Fruit fly (Drosophila melanogaster) whole organism, embryonic: ENCODE data around the gene CG14820.

Experiments used
- CG4707 ChIP-seq: fragments of 200-800 bp; sonication (Bioruptor generic); optimal IDR thresholded peaks from 2 replicates; lab custom pipeline; 2018; ENCODE audit warnings: missing biosample characterization, mild to moderate bottlenecking, missing genetic modification characterization, moderate library complexity
- Dfd ChIP-seq, 2 experiments: fragments of >200 bp; optimal IDR thresholded peaks; 2 replicates each; lab custom pipeline; 2017; ENCODE audit warnings: missing biosample characterization in 2 of 2, missing genetic modification characterization in 2 of 2

- no peak for TF ChIP-seq CG4707 (GFP tag; lab: Kevin White, UChicago)
- TF ChIP-seq Dfd (GFP tag; optimal IDR thresholded peaks at IDR 0.05; lab: Kevin White, UChicago) = no peak
Measured at dm6 chr3L:6942831-6943114, 10.0 kb downstream of the CG14820 start, which contains the start of gene tow.
